Fruit fly (Drosophila melanogaster): ENCODE measurements around the gene VhaPPA1-1.
A peak's percentile ranks its signal among the peaks of the same experiment; 100 is the strongest.

VhaPPA1-1 gene

dm6 chr3R:14917927-14918829 is 14.3 kb upstream of the VhaPPA1-1 start, which contains the start of gene Sdr:
Gene Sdr (plus strand): TSS chr3R:14918628.
- TF ChIP-seq dan (GFP tag; IDR thresholded peaks at IDR 0.05) (no peak), dmrt11E (tag; optimal IDR thresholded peaks at IDR 0.05) (no peak), CG4820 (GFP tag; optimal IDR thresholded peaks at IDR 0.05) (no peak), Deaf1 (tag; optimal IDR thresholded peaks at IDR 0.05) (no peak), CG17829 (tag; optimal IDR thresholded peaks at IDR 0.05) (no peak), CG2202 (tag; optimal IDR thresholded peaks at IDR 0.05) (no peak), sc (optimal IDR thresholded peaks at IDR 0.05) (no peak), sc (GFP tag; optimal IDR thresholded peaks at IDR 0.05) (no peak), CG1602 (GFP tag; optimal IDR thresholded peaks at IDR 0.05) (no peak), CG3726 (GFP tag; IDR thresholded peaks at IDR 0.05) (no peak), CG9817 (tag; optimal IDR thresholded peaks at IDR 0.05) (peak; percentile 18), CG17328 (GFP tag; IDR thresholded peaks at IDR 0.05) (no peak), Optix (GFP tag; IDR thresholded peaks at IDR 0.05) (no peak), Aef1 (GFP tag; IDR thresholded peaks at IDR 0.05) (no peak), CG33213 (GFP tag; optimal IDR thresholded peaks at IDR 0.05) (no peak), CG10366 (GFP tag; IDR thresholded peaks at IDR 0.05) (no peak), CG4360 (GFP tag; IDR thresholded peaks at IDR 0.05) (no peak), Hmx (GFP tag; optimal IDR thresholded peaks at IDR 0.05) (no peak), HLH3B (GFP tag; IDR thresholded peaks at IDR 0.05) (no peak), CG1233 (GFP tag; optimal IDR thresholded peaks at IDR 0.05) (no peak), CG16815 (GFP tag; optimal IDR thresholded peaks at IDR 0.05) (no peak), CG14050 (GFP tag; IDR thresholded peaks at IDR 0.05) (no peak), nom (GFP tag; optimal IDR thresholded peaks at IDR 0.05) (no peak), CG10462 (GFP tag; optimal IDR thresholded peaks at IDR 0.05) (no peak), cwo (GFP tag; optimal IDR thresholded peaks at IDR 0.05) (no peak), sd (tag; optimal IDR thresholded peaks at IDR 0.05) (no peak), CG6689 (GFP tag; IDR thresholded peaks at IDR 0.05) (0 out of 2 replicates have a peak, but pooled peaks have one; percentile 23), CG2199 (GFP tag; IDR thresholded peaks at IDR 0.05) (no peak), chm (GFP tag; IDR thresholded peaks at IDR 0.05) (no peak), Trl (optimal IDR thresholded peaks at IDR 0.05) (no peak), Trl (GFP tag; optimal IDR thresholded peaks at IDR 0.05) (no peak), D (optimal IDR thresholded peaks at IDR 0.05) (no peak), D (GFP tag; optimal IDR thresholded peaks at IDR 0.05) (no peak), Blimp-1 (GFP tag; optimal IDR thresholded peaks at IDR 0.05) (no peak), onecut (GFP tag; IDR thresholded peaks at IDR 0.05) (no peak), lbe (GFP tag; optimal IDR thresholded peaks at IDR 0.05) (peak; percentile 7), gem (tag; optimal IDR thresholded peaks at IDR 0.05) (peak; percentile 60), maf-S (GFP tag; optimal IDR thresholded peaks at IDR 0.05) (no peak), tio (GFP tag; optimal IDR thresholded peaks at IDR 0.05) (peak; percentile 9), CG17612 (GFP tag; IDR thresholded peaks at IDR 0.05) (no peak), Dip2 (GFP tag; IDR thresholded peaks at IDR 0.05) (no peak), CG10654 (GFP tag; optimal IDR thresholded peaks at IDR 0.05) (no peak), CG15011 (GFP tag; optimal IDR thresholded peaks at IDR 0.05) (no peak), CG2116 (GFP tag; optimal IDR thresholded peaks at IDR 0.05) (no peak), crol (GFP tag; IDR thresholded peaks at IDR 0.05) (no peak), Elba2 (GFP tag; optimal IDR thresholded peaks at IDR 0.05) (no peak), PHDP (tag; optimal IDR thresholded peaks at IDR 0.05) (no peak), ac (GFP tag; optimal IDR thresholded peaks at IDR 0.05) (no peak), corto (GFP tag; optimal IDR thresholded peaks at IDR 0.05) (no peak), pros (GFP tag; optimal IDR thresholded peaks at IDR 0.05) (no peak), CG11560 (tag; IDR thresholded peaks at IDR 0.05) (no peak)

Measured in whole organism, embryonic.